Worm (Caenorhabditis elegans): Measurements from ENCODE around the gene famh-136.

DNA sequence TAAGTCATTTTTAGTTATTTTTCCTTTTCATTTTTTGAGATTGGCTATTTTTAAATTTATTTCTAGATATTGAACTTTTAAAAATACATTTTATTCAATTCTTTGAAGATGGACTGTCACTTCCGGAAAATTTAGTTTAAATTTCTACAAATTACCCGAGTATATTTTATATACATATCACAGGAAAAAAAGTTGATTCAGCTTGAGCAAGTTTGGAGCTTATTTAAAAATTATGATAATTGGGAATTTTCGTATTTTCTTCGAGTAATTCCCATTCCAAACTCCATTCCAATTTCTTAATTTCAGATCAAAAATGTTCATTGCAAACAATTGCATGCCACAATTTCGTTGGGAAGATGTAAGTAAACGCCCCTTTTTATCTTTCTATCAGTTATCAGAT lies 42.2 kb downstream of the famh-136 start, which contains the start of gene arrd-15:
- no peak for TF ChIP-seq ama-1 (optimal IDR thresholded peaks at IDR 0.05)
- no peak for TF ChIP-seq ama-1 (GFP tag; optimal IDR thresholded peaks at IDR 0.05)
- TF ChIP-seq ekl-4 (GFP tag; IDR thresholded peaks at IDR 0.05): no peak
- no peak for TF ChIP-seq madf-10 (tag; optimal IDR thresholded peaks at IDR 0.05)
- TF ChIP-seq nhr-90 (tag; optimal IDR thresholded peaks at IDR 0.05): no peak
- no peak for TF ChIP-seq pbrm-1 (GFP tag; IDR thresholded peaks at IDR 0.05)
- TF ChIP-seq C06A6.2 (GFP tag; conservative IDR thresholded peaks at IDR 0.05): no peak
- TF ChIP-seq B0035.1 (tag; optimal IDR thresholded peaks at IDR 0.05): no peak
- no peak for TF ChIP-seq F49E8.2 (tag; optimal IDR thresholded peaks at IDR 0.05; ENCODE audit: insufficient read depth)
- no peak for TF ChIP-seq dpl-1 (GFP tag; optimal IDR thresholded peaks at IDR 0.05)
- TF ChIP-seq ceh-40 (GFP tag; IDR thresholded peaks at IDR 0.05): no peak

All from whole organism, young adult.